Fruit fly (Drosophila melanogaster) whole organism, embryonic: ENCODE data around the gene IntS10.

ENCODE experiments used
- CG10654 ChIP-seq: fragments of 200-800 bp; sonication (Bioruptor generic); optimal IDR thresholded peaks from 2 replicates; lab custom pipeline; 2016; ENCODE audit warnings: missing biosample characterization, missing genetic modification characterization
- CG13624 ChIP-seq: fragments of 200-800 bp; sonication (Bioruptor generic); optimal IDR thresholded peaks from 2 replicates; lab custom pipeline; 2016; ENCODE audit warnings: missing biosample characterization, missing genetic modification characterization
- CG1602 ChIP-seq: fragments of 200-800 bp; sonication (Bioruptor generic); optimal IDR thresholded peaks from 3 replicates; lab custom pipeline; 2016; ENCODE audit warnings: missing biosample characterization, missing genetic modification characterization
- CG16779 ChIP-seq: fragments of 200-800 bp; sonication (Bioruptor generic); IDR thresholded peaks from 2 replicates; pipeline ENCODE4 v1.3.6; 2022; ENCODE audit warnings: missing biosample characterization, missing genetic modification characterization
- CG17186 ChIP-seq: fragments of 200-800 bp; sonication (Bioruptor generic); optimal IDR thresholded peaks from 3 replicates; lab custom pipeline; 2017; ENCODE audit warnings: missing biosample characterization, missing genetic modification reagents, missing genetic modification characterization
- CG17829 ChIP-seq: fragments of 200-800 bp; optimal IDR thresholded peaks from 2 replicates; lab custom pipeline; 2019; ENCODE audit warnings: missing biosample characterization, mild to moderate bottlenecking, missing genetic modification characterization, moderate library complexity
- CG18011 ChIP-seq: fragments of 200-800 bp; sonication (Bioruptor generic); optimal IDR thresholded peaks from 2 replicates; lab custom pipeline; 2017; ENCODE audit warnings: missing biosample characterization, missing genetic modification characterization, mild to moderate bottlenecking, moderate library complexity, missing genotype
- Hmx ChIP-seq: fragments of 200-800 bp; sonication (Bioruptor generic); optimal IDR thresholded peaks from 2 replicates; lab custom pipeline; 2016; ENCODE audit warnings: missing biosample characterization, missing genetic modification characterization
- bcd ChIP-seq: fragments of 200-800 bp; sonication (Bioruptor generic); optimal IDR thresholded peaks from 2 replicates; lab custom pipeline; 2017; ENCODE audit warnings: missing biosample characterization, mild to moderate bottlenecking, missing genetic modification characterization
- hkb ChIP-seq, 2 experiments: fragments of 200-800 bp in 1 of 2; fragments of >200 bp in 1 of 2; sonication (Bioruptor generic) in 1 of 2; IDR thresholded peaks in 1 of 2; optimal IDR thresholded peaks in 1 of 2; 2 replicates each; pipeline versions ENCODE4 v1.3.6 to Lab custom; 2017 to 2022; ENCODE audit warnings: missing biosample characterization in 1 of 2, missing genetic modification characterization in 1 of 2
- lola ChIP-seq, 3 experiments: fragments of >200 bp in 2 of 3; fragments of 200-800 bp in 1 of 3; sonication (Bioruptor generic) in 1 of 3; optimal IDR thresholded peaks; 2 replicates each; lab custom pipeline; 2017 to 2019; ENCODE audit warnings: missing biosample characterization in 3 of 3, missing genetic modification characterization in 3 of 3, mild to moderate bottlenecking in 1 of 3, moderate library complexity in 1 of 3
- sisA ChIP-seq: fragments of 200-800 bp; sonication (Bioruptor generic); IDR thresholded peaks from 2 replicates; pipeline ENCODE4 v1.3.6; 2022; ENCODE audit warnings: missing biosample characterization, missing genetic modification characterization

dm6 chr3L:3806330-3806729, at the start of gene IntS10, which contains the start of the genes CG32264 and ntc:
- TF ChIP-seq Hmx: no peak
- peak; percentile 67 for TF ChIP-seq hkb (optimal IDR thresholded peaks at IDR 0.05; lab: Kevin White, UChicago)
- no peak for TF ChIP-seq hkb (GFP tag; IDR thresholded peaks at IDR 0.05; lab: Robert Waterston, UW)
- TF ChIP-seq CG10654 (GFP tag; lab: Kevin White, UChicago): peak; percentile 62
- TF ChIP-seq CG18011: peak; percentile 49
- TF ChIP-seq CG13624 (GFP tag; lab: Kevin White, UChicago): peak; percentile 89
- TF ChIP-seq bcd: peak; percentile 64
- TF ChIP-seq lola (GFP tag; optimal IDR thresholded peaks at IDR 0.05; lab: Kevin White, UChicago): peak in 1 of 3 experiments; percentile 58
- TF ChIP-seq CG17186 (GFP tag; lab: Kevin White, UChicago): no peak
- no peak for TF ChIP-seq CG16779 (GFP tag; lab: Robert Waterston, UW)
- peak; percentile 58 for TF ChIP-seq CG1602 (GFP tag; lab: Kevin White, UChicago)
- peak; percentile 24; the same call in 1 of the 2 replicates for TF ChIP-seq sisA
- TF ChIP-seq CG17829: peak; percentile 61
